Fruit fly (Drosophila melanogaster) whole organism, larva: Measurements from ENCODE around the gene CG34056.

Experiments
- noc ChIP-seq: fragments of 200-800 bp; sonication (Bioruptor generic); optimal IDR thresholded peaks from 3 replicates; lab custom pipeline; 2019; ENCODE audit warnings: missing biosample characterization, mild to moderate bottlenecking, missing genetic modification characterization, moderate library complexity

Gene CG34056

DNA sequence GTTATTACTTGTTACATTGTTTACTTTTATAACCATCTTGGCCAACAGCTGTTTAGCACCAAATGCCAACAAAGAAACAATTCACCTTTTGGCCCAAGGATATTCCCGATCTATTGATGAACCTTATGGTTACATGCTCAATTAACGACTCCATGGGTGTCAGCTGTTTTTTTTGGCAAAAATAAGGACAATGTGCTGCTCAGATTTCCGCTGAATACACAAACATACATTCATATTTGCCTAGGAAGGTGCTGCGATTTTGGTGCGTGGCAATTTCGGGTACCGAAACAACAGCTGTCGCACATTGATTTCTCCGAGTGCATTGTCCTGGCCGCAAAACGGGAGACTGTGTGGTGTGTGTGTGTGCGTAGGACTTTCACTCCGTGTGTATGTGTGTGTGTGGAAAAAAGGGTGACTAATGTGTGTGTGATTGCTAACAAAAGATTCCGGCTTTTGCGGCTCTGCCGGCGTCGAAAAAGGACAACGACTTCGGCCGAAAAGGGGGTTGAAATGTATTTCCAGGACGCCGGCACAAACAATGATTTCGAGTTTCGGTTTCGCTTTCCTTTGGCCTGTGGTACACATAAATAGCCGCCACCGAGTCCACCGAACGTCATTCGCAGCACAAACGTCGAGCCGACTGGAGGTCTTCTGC lies 12.9 kb downstream of the CG34056 start, which contains the start of gene nerfin-1:
Gene nerfin-1 (plus strand): TSS at position 605 of the 655 bp plus-strand sequence.
- TF ChIP-seq noc (tag; lab: Kevin White, UChicago) = no peak

DNA sequence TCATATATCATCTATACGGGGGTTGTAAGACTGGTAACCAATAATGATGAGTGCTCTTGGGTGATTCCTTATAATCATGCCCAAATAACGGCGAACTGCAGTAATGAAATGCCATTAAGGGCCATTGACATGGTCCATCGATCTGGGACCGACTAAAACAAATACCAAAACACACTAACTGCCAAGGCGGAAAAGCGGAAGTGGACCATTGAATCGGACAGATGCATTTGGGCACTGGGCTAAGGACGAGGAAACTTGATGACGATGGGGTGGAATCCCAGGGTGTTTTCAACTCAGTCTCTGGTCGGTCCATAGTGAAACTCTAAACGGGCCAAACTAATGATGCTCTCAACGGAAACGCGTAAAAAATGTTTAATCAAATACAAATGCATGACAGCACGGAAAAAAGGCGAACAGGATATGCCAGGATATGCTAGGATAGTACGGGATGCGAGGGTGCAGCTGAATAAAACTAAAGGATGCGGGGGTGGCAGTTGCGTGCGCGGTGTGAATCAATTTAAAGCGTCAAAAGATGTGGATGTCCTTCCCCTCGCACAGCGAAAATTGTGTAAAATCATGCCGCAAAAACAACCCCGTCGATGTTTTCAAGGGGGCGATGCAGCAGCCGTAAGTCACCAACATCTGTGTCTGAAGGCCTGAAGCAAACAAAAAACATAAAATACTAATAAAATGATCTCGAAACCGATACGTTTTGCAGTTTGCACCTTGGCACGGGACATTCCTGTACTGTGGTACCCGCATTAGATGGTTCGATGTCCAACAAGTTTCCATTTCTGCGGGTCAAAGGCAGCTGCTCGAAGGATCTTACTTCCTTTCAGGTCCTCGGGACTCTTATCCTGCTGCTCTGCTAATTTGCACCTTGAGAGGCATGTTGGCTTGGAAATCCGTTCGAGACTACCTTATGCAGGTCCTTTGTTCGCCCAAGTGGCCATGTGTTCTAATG lies 16.9 kb downstream of the CG34056 start:
- no peak for TF ChIP-seq noc (tag; lab: Kevin White, UChicago)

DNA sequence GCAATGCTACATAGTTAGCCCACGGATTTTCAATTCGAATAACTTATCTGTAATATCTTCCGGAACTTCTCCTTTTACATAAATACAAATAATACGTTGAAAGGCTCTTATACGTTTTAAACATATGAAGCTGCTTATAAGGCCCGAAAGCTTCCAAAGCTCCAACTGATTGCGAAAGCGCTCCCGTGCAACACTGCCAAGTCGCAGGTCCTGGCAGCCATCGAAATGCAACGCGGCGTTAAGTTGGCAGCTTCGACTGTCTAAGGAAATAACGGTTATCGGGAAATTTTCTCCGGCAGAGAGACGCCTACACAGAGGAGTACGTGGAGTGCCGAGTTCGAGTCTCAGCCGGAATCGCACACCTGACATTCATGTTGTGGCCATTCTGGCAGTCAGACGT lies 17.9 kb downstream of the CG34056 start, which contains the start of gene Glut1:
Gene Glut1 (plus strand): TSS at position 393 of the 400 bp plus-strand sequence.
- TF ChIP-seq noc (tag; lab: Kevin White, UChicago) = no peak

DNA sequence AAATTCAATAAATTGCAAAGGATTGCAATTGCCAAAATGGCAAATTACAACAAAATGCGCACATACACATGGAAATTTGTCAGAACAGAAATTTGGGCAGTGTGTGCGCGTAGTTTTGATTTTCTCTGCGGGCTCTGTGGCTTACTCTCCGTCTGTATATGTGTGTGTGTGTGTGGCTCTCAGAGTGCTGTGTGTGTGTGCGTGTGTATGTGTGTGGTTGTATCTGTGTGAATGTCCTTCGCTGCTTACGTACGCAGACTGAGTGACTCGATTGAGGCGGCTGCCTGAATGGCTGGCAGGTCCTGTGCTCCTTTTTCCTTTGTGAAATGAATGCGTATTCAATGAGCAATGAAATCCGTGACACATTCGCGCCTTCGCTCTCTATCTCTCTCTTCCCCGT lies 19.1 kb downstream of the CG34056 start:
- no peak for TF ChIP-seq noc (tag; lab: Kevin White, UChicago)

DNA sequence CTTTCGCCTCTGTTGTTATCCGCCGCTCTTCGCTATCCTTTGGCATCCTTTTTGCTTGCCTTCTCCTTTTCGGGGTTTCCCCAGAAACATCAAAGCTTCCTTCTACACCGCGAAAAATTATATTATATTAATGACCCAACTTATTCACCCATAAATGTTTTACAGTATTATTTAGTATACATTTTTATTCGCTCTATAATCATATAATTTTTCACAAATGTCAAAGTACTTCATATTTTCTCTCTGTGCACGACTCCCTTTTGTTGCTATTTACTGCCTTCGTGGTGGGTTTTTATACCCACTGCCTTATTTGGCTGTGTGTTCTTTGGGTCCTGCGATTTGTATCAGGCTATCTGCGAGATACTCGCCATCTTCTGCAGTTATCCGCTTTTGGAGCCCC lies 21.5 kb downstream of the CG34056 start:
- TF ChIP-seq noc (tag; lab: Kevin White, UChicago) = no peak
